Fruit fly (Drosophila melanogaster): ENCODE data around the gene CG12990.

dm6 chrX:17712466-17712865 is 40.8 kb upstream of the CG12990 start:
- no peak for TF ChIP-seq psq (optimal IDR thresholded peaks at IDR 0.05)
- no peak for TF ChIP-seq h (optimal IDR thresholded peaks at IDR 0.05)
- no peak for TF ChIP-seq Sin3A (optimal IDR thresholded peaks at IDR 0.05)
- TF ChIP-seq insv (optimal IDR thresholded peaks at IDR 0.05): no peak
- TF ChIP-seq Myc (optimal IDR thresholded peaks at IDR 0.05): no peak

Measured in Kc167 (cell line).